Fruit fly (Drosophila melanogaster): ENCODE results near the gene CG5388.

Gene CG5388

dm6 chr3R:22287470-22287869 lies 52.6 kb downstream of the CG5388 start:
- TF ChIP-seq CG8632 (GFP tag; optimal IDR thresholded peaks at IDR 0.05) = no peak
- TF ChIP-seq Met (GFP tag; optimal IDR thresholded peaks at IDR 0.05) = no peak
- no peak for TF ChIP-seq Smox (GFP tag; optimal IDR thresholded peaks at IDR 0.05)
- no peak for TF ChIP-seq pdm3 (GFP tag; optimal IDR thresholded peaks at IDR 0.05)
- TF ChIP-seq CG6792 (GFP tag; optimal IDR thresholded peaks at IDR 0.05) = no peak
- TF ChIP-seq CG1621 (tag; optimal IDR thresholded peaks at IDR 0.05) = no peak
- no peak for TF ChIP-seq CG10631 (GFP tag; optimal IDR thresholded peaks at IDR 0.05)

Data from whole organism, prepupa.